Worm (Caenorhabditis elegans): ENCODE measurements around the gene srz-100.

Gene srz-100

DNA sequence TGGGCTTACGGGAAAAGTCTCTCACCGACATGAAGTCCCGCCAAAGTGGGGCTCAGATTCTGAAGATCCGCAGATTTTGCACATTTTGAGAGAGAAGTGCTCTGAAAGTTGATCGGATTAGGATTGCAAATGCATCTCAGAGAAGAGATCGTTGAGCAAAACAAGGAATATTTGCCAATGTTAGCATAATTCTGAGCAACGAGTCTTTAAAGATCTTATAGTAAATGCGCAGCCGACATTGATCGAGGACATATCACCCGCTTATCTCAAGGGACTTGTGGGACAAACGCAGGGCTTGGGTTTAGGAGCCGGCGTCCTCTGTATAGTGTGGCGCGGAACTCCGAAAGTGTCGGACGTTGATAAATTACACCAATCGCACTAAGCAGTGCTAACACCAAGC lies 8.0 kb upstream of the srz-100 start, which contains the start of gene nhr-112:
Gene nhr-112 (minus strand): TSS at position 101 of the 400 bp plus-strand sequence.
- no peak for TF ChIP-seq hsf-1 (GFP tag; IDR thresholded peaks at IDR 0.05)
- TF ChIP-seq aptf-2 (GFP tag; conservative IDR thresholded peaks at IDR 0.05): no peak
- TF ChIP-seq somi-1 (GFP tag; optimal IDR thresholded peaks at IDR 0.05): no peak
- TF ChIP-seq lin-26 (GFP tag; IDR thresholded peaks at IDR 0.05): no peak
- no peak for TF ChIP-seq Y56A3A.18 (GFP tag; IDR thresholded peaks at IDR 0.05)
- TF ChIP-seq pha-4 (tag; optimal IDR thresholded peaks at IDR 0.05): no peak
- TF ChIP-seq ceh-91 (GFP tag; IDR thresholded peaks at IDR 0.05): no peak
- no peak for TF ChIP-seq mes-4 (tag; optimal IDR thresholded peaks at IDR 0.05)
- TF ChIP-seq hrde-1 (tag; optimal IDR thresholded peaks at IDR 0.05; ENCODE audit: borderline replicate concordance): no peak
- no peak for TF ChIP-seq egrh-3 (GFP tag; IDR thresholded peaks at IDR 0.05)

DNA sequence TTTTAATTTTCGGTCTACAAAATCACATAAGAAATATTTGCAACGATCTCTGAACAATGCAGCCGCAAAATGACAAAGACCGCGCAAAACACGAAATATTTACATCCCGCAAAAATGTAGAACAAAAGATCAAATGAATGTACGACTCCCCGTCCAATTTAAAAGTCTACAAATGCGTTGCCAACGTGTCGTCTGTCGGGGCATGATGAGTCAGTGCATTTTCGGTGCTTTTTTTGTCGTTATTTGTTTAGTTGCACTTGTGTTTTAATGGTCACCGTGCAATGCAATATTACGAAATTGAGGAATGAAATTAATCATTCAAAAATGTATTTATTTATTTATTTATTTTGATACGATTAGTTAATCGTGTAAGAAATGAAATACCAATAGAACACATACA lies 7.1 kb upstream of the srz-100 start:
- TF ChIP-seq dpff-1 (tag; optimal IDR thresholded peaks at IDR 0.05): no peak
- no peak for TF ChIP-seq F22D6.2 (tag; optimal IDR thresholded peaks at IDR 0.05)
- no peak for TF ChIP-seq lir-1 (GFP tag; conservative IDR thresholded peaks at IDR 0.05)
- peak; percentile 35; the same call in 1 of the 2 replicates for TF ChIP-seq cebp-1 (GFP tag; IDR thresholded peaks at IDR 0.05)
- no peak for TF ChIP-seq cebp-1 (tag; optimal IDR thresholded peaks at IDR 0.05)
- TF ChIP-seq nfyb-1 (GFP tag; IDR thresholded peaks at IDR 0.05): no peak
- no peak for TF ChIP-seq nhr-90 (tag; optimal IDR thresholded peaks at IDR 0.05)
- TF ChIP-seq C17E4.6 (GFP tag; IDR thresholded peaks at IDR 0.05): no peak
- TF ChIP-seq attf-5 (GFP tag; optimal IDR thresholded peaks at IDR 0.05): no peak

DNA sequence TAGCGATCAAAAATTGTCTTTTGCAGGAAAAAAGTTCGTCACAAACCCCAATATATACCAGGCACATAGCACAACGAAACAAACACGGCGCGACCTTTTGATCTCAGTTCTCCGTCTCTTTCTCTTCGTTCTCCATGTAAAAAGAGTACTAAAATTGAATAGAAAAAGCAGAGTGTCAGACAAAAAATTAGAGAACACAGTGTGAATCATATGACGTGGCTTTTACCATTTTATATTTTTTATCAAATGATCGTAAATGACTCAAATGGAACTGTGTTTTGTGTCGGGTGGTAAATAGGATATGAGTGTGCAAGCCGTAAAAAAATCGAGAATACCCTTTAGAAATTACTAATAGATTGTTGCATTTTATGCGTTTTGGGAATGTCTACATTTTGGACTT lies 5.7 kb upstream of the srz-100 start:
- TF ChIP-seq attf-5 (GFP tag; optimal IDR thresholded peaks at IDR 0.05): peak; percentile 35
- peak; percentile 14 for TF ChIP-seq atf-7 (tag; optimal IDR thresholded peaks at IDR 0.05)
- TF ChIP-seq lag-1 (GFP tag; IDR thresholded peaks at IDR 0.05): no peak
- TF ChIP-seq nhr-80 (tag; optimal IDR thresholded peaks at IDR 0.05): peak; percentile 88
- TF ChIP-seq gei-17 (GFP tag; optimal IDR thresholded peaks at IDR 0.05): no peak
- TF ChIP-seq snpc-4 (GFP tag; optimal IDR thresholded peaks at IDR 0.05): no peak
- peak in 2 of 4 experiments; percentile 38 to 46 for TF ChIP-seq snpc-4 (tag; optimal IDR thresholded peaks at IDR 0.05)
- TF ChIP-seq let-607 (tag; optimal IDR thresholded peaks at IDR 0.05): peak in 1 of 2 experiments; percentile 10
- TF ChIP-seq pbrm-1 (GFP tag; IDR thresholded peaks at IDR 0.05): no peak
- TF ChIP-seq Y56A3A.18 (GFP tag; IDR thresholded peaks at IDR 0.05): no peak

DNA sequence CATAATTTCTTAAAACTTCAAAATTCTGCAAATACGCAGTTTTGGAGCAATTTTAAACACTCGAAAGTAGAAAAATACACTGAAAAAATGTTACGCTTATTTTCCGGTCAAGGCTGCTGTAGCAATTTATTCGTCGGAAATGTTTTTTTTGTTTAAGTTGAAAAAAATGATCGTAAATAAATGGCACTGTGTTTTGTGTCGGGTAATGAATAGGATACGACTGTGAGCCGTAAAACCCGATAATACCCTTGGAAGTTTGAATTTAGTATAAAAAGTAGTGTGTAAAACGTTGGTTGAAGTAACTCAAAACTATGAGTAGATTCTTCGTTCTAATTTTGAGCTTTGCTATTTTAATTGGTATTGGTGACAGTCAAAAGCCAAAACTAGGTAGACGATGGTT lies 4.8 kb upstream of the srz-100 start, which contains the start of gene T25E12.14:
Gene T25E12.14 (plus strand): TSS at position 301 of the 400 bp plus-strand sequence.
- TF ChIP-seq nfyb-1 (GFP tag; IDR thresholded peaks at IDR 0.05) (no peak), mel-28 (tag; optimal IDR thresholded peaks at IDR 0.05; ENCODE audit: borderline replicate concordance) (no peak), tbp1 (GFP tag; optimal IDR thresholded peaks at IDR 0.05) (no peak), K11D2.4 (GFP tag; IDR thresholded peaks at IDR 0.05) (no peak), madf-3 (GFP tag; IDR thresholded peaks at IDR 0.05) (no peak), chd-7 (tag; optimal IDR thresholded peaks at IDR 0.05) (no peak), F57C9.4 (tag; optimal IDR thresholded peaks at IDR 0.05) (no peak), F22D6.2 (tag; optimal IDR thresholded peaks at IDR 0.05) (no peak), tlf-1 (GFP tag; optimal IDR thresholded peaks at IDR 0.05) (no peak), bed-1 (GFP tag; IDR thresholded peaks at IDR 0.05) (no peak), ztf-3 (GFP tag; optimal IDR thresholded peaks at IDR 0.05) (no peak), nfya-2 (GFP tag; IDR thresholded peaks at IDR 0.05) (no peak), him-1 (tag; optimal IDR thresholded peaks at IDR 0.05) (no peak), F57A8.1 (GFP tag; optimal IDR thresholded peaks at IDR 0.05) (no peak), ceh-79 (tag; optimal IDR thresholded peaks at IDR 0.05) (no peak)

Data from whole organism, young adult.